Worm (Caenorhabditis elegans) whole organism, late embryonic: ENCODE results near the gene pgp-8.

Experiments used
- C38D4.7 ChIP-seq: fragments of 200-800 bp; sonication (Bioruptor generic); optimal IDR thresholded peaks from 2 replicates; lab custom pipeline; 2018; ENCODE audit warnings: mild to moderate bottlenecking, missing genetic modification characterization, moderate library complexity, missing compliant biosample characterization
- K09A11.1 ChIP-seq: sonication (generic microtip); optimal IDR thresholded peaks from 2 replicates; lab custom pipeline; 2017; ENCODE audit warnings: antibody characterized with exemption, mild to moderate bottlenecking, missing genetic modification characterization, missing compliant biosample characterization; ENCODE audit not compliant: insufficient read depth
- T23F11.4 ChIP-seq: fragments of 200-800 bp; sonication (Bioruptor generic); optimal IDR thresholded peaks from 2 replicates; lab custom pipeline; 2018; ENCODE audit warnings: mild to moderate bottlenecking, missing genetic modification characterization, missing compliant biosample characterization
- Y22D7AL.16 ChIP-seq: sonication (generic microtip); optimal IDR thresholded peaks from 2 replicates; lab custom pipeline; 2016; ENCODE audit warnings: missing genetic modification characterization, missing compliant biosample characterization
- ahr-1 ChIP-seq: sonication (generic microtip); optimal IDR thresholded peaks from 2 replicates; lab custom pipeline; 2016; ENCODE audit warnings: missing genetic modification characterization, missing compliant biosample characterization
- ama-1 ChIP-seq: fragments of 150-350 bp; optimal IDR thresholded peaks from 2 replicates; lab custom pipeline; 2014
- ceh-14 ChIP-seq: sonication (generic microtip); optimal IDR thresholded peaks from 2 replicates; lab custom pipeline; 2016; ENCODE audit warnings: missing genotype, missing genetic modification characterization, missing compliant biosample characterization
- ceh-19 ChIP-seq: fragments of 200-800 bp; sonication (Bioruptor generic); optimal IDR thresholded peaks from 2 replicates; lab custom pipeline; 2018; ENCODE audit warnings: mild to moderate bottlenecking, missing genetic modification characterization, missing compliant biosample characterization
- ceh-2 ChIP-seq: sonication (generic microtip); optimal IDR thresholded peaks from 2 replicates; lab custom pipeline; 2016; ENCODE audit warnings: missing genotype, missing genetic modification characterization, missing compliant biosample characterization
- ceh-22 ChIP-seq: sonication (generic microtip); optimal IDR thresholded peaks from 2 replicates; lab custom pipeline; 2017; ENCODE audit warnings: missing biosample characterization, missing genetic modification characterization
- ceh-34 ChIP-seq: sonication (generic microtip); optimal IDR thresholded peaks from 2 replicates; lab custom pipeline; 2016; ENCODE audit warnings: mild to moderate bottlenecking, missing genetic modification characterization, missing compliant biosample characterization
- dve-1 ChIP-seq: sonication (generic microtip); optimal IDR thresholded peaks from 2 replicates; lab custom pipeline; 2017; ENCODE audit warnings: antibody characterized with exemption, mild to moderate bottlenecking, missing genetic modification characterization, missing compliant biosample characterization
- elt-2 ChIP-seq: sonication (generic microtip); optimal IDR thresholded peaks from 2 replicates; lab custom pipeline; 2016; ENCODE audit warnings: missing genetic modification reagents, missing genetic modification characterization, missing compliant biosample characterization
- eyg-1 ChIP-seq: sonication (generic microtip); optimal IDR thresholded peaks from 2 replicates; lab custom pipeline; 2016; ENCODE audit warnings: missing genotype, missing genetic modification characterization, missing compliant biosample characterization
- fax-1 ChIP-seq: sonication (generic microtip); optimal IDR thresholded peaks from 2 replicates; lab custom pipeline; 2016; ENCODE audit warnings: missing genotype, missing genetic modification characterization, missing compliant biosample characterization
- fkh-10 ChIP-seq: fragments of 150-350 bp; optimal IDR thresholded peaks from 2 replicates; lab custom pipeline; 2014; ENCODE audit warnings: missing biosample characterization, missing genetic modification reagents, missing genetic modification characterization
- fkh-6 ChIP-seq: sonication (generic microtip); optimal IDR thresholded peaks from 2 replicates; lab custom pipeline; 2016; ENCODE audit warnings: missing genetic modification characterization, missing compliant biosample characterization
- gmeb-2 ChIP-seq: sonication (generic microtip); optimal IDR thresholded peaks from 2 replicates; lab custom pipeline; 2016; ENCODE audit warnings: missing genetic modification characterization, inconsistent platforms, missing compliant biosample characterization
- hlh-13 ChIP-seq: fragments of 200-800 bp; sonication (Bioruptor generic); optimal IDR thresholded peaks from 2 replicates; lab custom pipeline; 2018; ENCODE audit warnings: mild to moderate bottlenecking, missing genetic modification characterization, missing compliant biosample characterization
- hlh-15 ChIP-seq: sonication (generic microtip); optimal IDR thresholded peaks from 2 replicates; lab custom pipeline; 2016; ENCODE audit warnings: missing genetic modification characterization, missing compliant biosample characterization
- hlh-30 ChIP-seq: sonication (generic microtip); optimal IDR thresholded peaks from 2 replicates; lab custom pipeline; 2017; ENCODE audit warnings: antibody characterized with exemption, missing genetic modification characterization, missing compliant biosample characterization; ENCODE audit not compliant: insufficient read depth
- hlh-6 ChIP-seq: sonication (generic microtip); optimal IDR thresholded peaks from 2 replicates; lab custom pipeline; 2016; ENCODE audit warnings: missing genotype, missing genetic modification characterization, missing compliant biosample characterization
- lim-6 ChIP-seq: sonication (generic microtip); optimal IDR thresholded peaks from 2 replicates; lab custom pipeline; 2016; ENCODE audit warnings: missing genetic modification characterization, missing compliant biosample characterization
- lin-11 ChIP-seq: fragments of 200-800 bp; sonication (Bioruptor generic); optimal IDR thresholded peaks from 2 replicates; lab custom pipeline; 2018; ENCODE audit warnings: mild to moderate bottlenecking, missing genetic modification characterization, missing compliant biosample characterization
- nhr-232 ChIP-seq: sonication (generic microtip); optimal IDR thresholded peaks from 2 replicates; lab custom pipeline; 2016; ENCODE audit warnings: missing genetic modification characterization, missing compliant biosample characterization
- pros-1 ChIP-seq: fragments of 150-350 bp; optimal IDR thresholded peaks from 2 replicates; lab custom pipeline; 2014; ENCODE audit warnings: missing biosample characterization, missing genetic modification reagents, missing genetic modification characterization
- sox-4 ChIP-seq: sonication (generic microtip); optimal IDR thresholded peaks from 2 replicates; lab custom pipeline; 2017; ENCODE audit warnings: mild to moderate bottlenecking, missing genetic modification characterization, inconsistent platforms, missing compliant biosample characterization
- syd-9 ChIP-seq: sonication (generic microtip); optimal IDR thresholded peaks from 2 replicates; lab custom pipeline; 2016; ENCODE audit warnings: mild to moderate bottlenecking, missing genetic modification characterization, moderate library complexity, missing compliant biosample characterization
- tbx-2 ChIP-seq: sonication (generic microtip); optimal IDR thresholded peaks from 2 replicates; lab custom pipeline; 2016; ENCODE audit warnings: missing genetic modification characterization, missing compliant biosample characterization
- tbx-7 ChIP-seq: sonication (generic microtip); optimal IDR thresholded peaks from 2 replicates; lab custom pipeline; 2016; ENCODE audit warnings: missing genotype, missing genetic modification characterization, missing compliant biosample characterization
- ttx-3 ChIP-seq: sonication (generic microtip); optimal IDR thresholded peaks from 2 replicates; lab custom pipeline; 2016; ENCODE audit warnings: missing genetic modification reagents, missing genetic modification characterization, missing compliant biosample characterization
- unc-55 ChIP-seq: sonication (generic microtip); optimal IDR thresholded peaks from 2 replicates; lab custom pipeline; 2017; ENCODE audit warnings: missing biosample characterization, missing genetic modification reagents, missing genetic modification characterization

pgp-8 gene

DNA sequence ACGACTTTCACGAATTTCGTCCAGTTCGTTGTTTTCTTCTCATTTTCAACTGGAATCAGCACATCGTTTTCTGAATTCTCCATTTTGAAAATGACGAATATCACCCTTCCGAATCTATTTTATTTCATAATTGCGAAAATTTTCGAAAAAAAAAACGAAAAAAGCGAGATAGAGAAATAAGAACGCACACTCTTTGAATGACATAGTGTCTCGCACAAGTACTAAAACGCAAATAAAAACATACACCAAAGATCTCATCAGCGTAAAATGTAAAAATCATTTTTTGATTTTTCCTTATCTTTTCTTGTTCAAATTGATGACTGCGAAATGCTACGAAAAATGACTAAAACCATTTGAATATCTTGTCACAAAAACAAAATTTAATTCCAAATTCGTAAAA is at the start of gene pgp-8:
Gene pgp-8 (minus strand): TSS at position 101 of the 400 bp plus-strand sequence.
- no peak for TF ChIP-seq fax-1 (tag; lab: Kevin White, UChicago)
- TF ChIP-seq ttx-3 (tag; lab: Kevin White, UChicago) = no peak
- TF ChIP-seq lin-11 = no peak

DNA sequence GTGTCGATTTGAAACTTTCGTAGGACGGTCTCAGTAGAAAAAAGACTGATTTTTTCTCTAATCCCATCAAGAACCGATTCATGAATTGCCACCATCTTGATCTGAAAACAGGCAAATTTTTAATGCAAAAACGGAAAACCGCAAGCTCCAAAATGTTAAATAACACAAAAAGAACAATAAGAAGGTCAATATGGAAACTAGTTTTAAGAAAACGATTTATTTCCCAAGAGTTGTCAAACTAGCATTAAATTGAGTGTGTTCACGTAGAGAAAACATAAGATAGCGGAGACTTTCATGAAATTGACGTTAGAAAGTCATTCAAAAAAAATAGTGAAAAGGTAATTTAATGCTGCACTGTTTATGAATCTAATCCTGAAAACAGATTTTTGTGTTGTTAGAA is 49.8 kb upstream of the pgp-8 start, which contains the start of gene F47B10.9:
Gene F47B10.9 (minus strand): TSS at position 101 of the 400 bp plus-strand sequence.
- TF ChIP-seq gmeb-2 (tag; lab: Kevin White, UChicago) (no peak), dve-1 (tag; lab: Kevin White, UChicago) (no peak), syd-9 (no peak), ceh-19 (GFP tag; lab: Kevin White, UChicago) (no peak), fkh-6 (tag; lab: Kevin White, UChicago) (no peak), ceh-14 (no peak), tbx-2 (tag; lab: Kevin White, UChicago) (no peak), C38D4.7 (GFP tag; lab: Kevin White, UChicago) (no peak), T23F11.4 (GFP tag; lab: Kevin White, UChicago) (no peak)

DNA sequence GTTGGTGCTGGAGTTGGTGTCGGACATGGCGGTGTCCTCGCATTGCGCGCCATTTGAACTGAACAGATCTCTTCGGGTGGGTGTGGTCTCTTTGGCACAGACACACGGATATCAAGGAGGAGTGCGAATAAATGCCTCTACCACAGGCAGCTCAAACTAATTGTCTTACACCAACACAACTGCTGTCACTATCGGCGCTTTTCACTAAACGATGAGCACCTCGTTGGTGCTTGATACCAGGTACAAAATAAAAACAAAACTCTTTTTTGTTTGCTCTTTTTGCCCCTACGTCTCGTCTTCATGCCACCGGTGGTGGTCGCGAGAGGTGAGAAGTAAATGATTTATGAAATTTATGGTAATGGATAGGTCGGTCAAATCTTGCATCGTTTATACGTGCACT is 46.5 kb upstream of the pgp-8 start, which contains the start of gene F47B10.8:
Gene F47B10.8 (minus strand): TSS at position 101 of the 400 bp plus-strand sequence.
- TF ChIP-seq fax-1 (tag; lab: Kevin White, UChicago) (no peak), eyg-1 (tag; lab: Kevin White, UChicago) (no peak)

DNA sequence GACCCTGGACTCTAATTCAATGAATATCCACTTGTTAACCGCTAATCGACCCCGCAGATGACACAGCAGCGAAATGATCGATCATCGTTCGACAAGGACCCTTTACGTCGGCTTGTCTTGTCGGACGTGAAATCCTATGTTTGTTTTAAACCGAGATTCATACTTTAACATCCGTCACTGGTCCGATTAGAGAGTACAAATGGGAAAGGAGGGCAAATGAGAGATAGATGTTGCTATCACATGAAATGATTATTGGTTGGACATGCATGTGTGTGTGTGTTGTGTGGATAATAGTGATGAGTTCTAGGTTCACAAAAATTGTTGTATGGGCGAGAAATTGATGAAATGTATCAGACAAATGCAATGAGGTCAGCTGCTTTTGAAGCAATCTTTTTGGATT is 45.4 kb upstream of the pgp-8 start:
- peak; percentile 55 for TF ChIP-seq unc-55 (GFP tag; lab: Kevin White, UChicago)
- TF ChIP-seq hlh-15 (tag; lab: Kevin White, UChicago) = no peak

DNA sequence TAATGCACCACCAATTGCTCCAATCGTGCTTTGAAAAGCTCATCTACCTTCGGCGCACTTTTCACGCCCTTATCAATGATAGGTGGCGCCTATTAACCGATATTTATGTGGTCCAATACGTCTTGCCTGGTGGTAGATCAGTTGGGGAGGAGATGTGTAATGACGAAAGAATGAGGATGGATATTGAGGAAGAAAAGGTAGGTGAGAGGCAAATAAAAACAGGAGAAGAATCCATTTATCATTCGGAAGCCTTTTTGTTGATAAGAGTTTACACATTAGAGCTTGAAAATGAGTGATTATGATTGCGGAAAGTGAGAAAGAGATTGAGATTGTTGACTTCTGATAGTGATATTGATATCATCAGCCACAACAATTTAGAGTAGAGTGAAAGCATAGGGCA is 43.2 kb upstream of the pgp-8 start:
- TF ChIP-seq eyg-1 (tag; lab: Kevin White, UChicago) (no peak), fkh-6 (tag; lab: Kevin White, UChicago) (no peak), ama-1 (lab: Kevin White, UChicago) (no peak), C38D4.7 (GFP tag; lab: Kevin White, UChicago) (no peak), tbx-2 (tag; lab: Kevin White, UChicago) (no peak), ceh-22 (tag; lab: Kevin White, UChicago) (no peak), hlh-30 (tag; lab: Kevin White, UChicago) (no peak), fkh-10 (GFP tag; lab: Kevin White, UChicago) (no peak)

DNA sequence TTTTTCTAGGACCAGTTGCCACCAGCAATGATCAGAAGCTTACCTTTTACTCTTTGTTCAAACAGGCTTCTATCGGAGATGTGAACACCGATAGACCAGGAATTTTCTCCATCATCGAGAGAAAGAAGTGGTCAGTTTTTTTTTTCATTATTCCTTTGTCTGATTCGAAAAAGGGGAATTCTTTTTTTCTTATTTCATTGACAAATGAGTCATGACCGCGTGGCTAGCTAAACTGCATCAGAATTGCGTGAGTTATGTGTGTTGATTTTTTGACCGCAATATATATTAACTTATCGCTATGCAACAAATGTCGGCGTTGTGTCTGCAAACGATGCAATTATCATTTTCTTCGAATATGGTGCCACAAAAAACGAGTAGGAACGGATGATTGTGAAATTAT is 39.2 kb upstream of the pgp-8 start:
- no peak for TF ChIP-seq hlh-6 (tag; lab: Kevin White, UChicago)
- TF ChIP-seq elt-2 (tag; lab: Kevin White, UChicago) = no peak
- TF ChIP-seq lim-6 (tag; lab: Kevin White, UChicago) = no peak
- TF ChIP-seq ceh-2 (tag; lab: Kevin White, UChicago) = no peak
- TF ChIP-seq nhr-232 (tag; lab: Kevin White, UChicago) = no peak
- TF ChIP-seq ceh-34 = no peak
- no peak for TF ChIP-seq hlh-13 (GFP tag; lab: Kevin White, UChicago)
- TF ChIP-seq pros-1 (tag; lab: Kevin White, UChicago) = no peak
- TF ChIP-seq K09A11.1 (tag; lab: Kevin White, UChicago) = no peak
- no peak for TF ChIP-seq ahr-1
- no peak for TF ChIP-seq tbx-7 (tag; lab: Kevin White, UChicago)
- no peak for TF ChIP-seq sox-4
- no peak for TF ChIP-seq Y22D7AL.16 (tag; lab: Kevin White, UChicago)
- TF ChIP-seq, all 69 proteins: peak for 0
